Worm (Caenorhabditis elegans): ENCODE data around the gene cpna-3.

- TF ChIP-seq unc-55 (GFP tag; optimal IDR thresholded peaks at IDR 0.05) = no peak
- TF ChIP-seq nhr-11 (tag; optimal IDR thresholded peaks at IDR 0.05) = no peak
- TF ChIP-seq ceh-22 (tag; optimal IDR thresholded peaks at IDR 0.05) = no peak
- TF ChIP-seq ceh-31 (tag; optimal IDR thresholded peaks at IDR 0.05) = no peak
- no peak for TF ChIP-seq T23F11.4 (GFP tag; optimal IDR thresholded peaks at IDR 0.05)
These were observed 43.6 kb downstream of the cpna-3 start for ce11 chrIV:9140172-9140805.

Data from whole organism, late embryonic.